Worm (Caenorhabditis elegans) whole organism, young adult: ENCODE measurements around the gene trxr-2.

Experiments
- aptf-2 ChIP-seq: fragments of 200-800 bp; sonication (Bioruptor generic); conservative IDR thresholded peaks from 2 replicates; pipeline ENCODE4 v1.3.6; 2022; ENCODE audit warnings: missing genetic modification reagents, missing genetic modification characterization, missing compliant biosample characterization
- cebp-1 ChIP-seq, 2 experiments: fragments of 200-800 bp in 1 of 2; sonication (Bioruptor generic) in 1 of 2; sonication (generic microtip) in 1 of 2; IDR thresholded peaks in 1 of 2; optimal IDR thresholded peaks in 1 of 2; 2 replicates each; pipeline versions ENCODE4 v1.3.6 to Lab custom; 2017 to 2022; ENCODE audit warnings: missing compliant biosample characterization in 2 of 2, missing genetic modification characterization in 2 of 2, mild to moderate bottlenecking in 1 of 2, missing genetic modification reagents in 1 of 2, moderate library complexity in 1 of 2
- unc-130 ChIP-seq: sonication (generic microtip); optimal IDR thresholded peaks from 2 replicates; lab custom pipeline; 2016; ENCODE audit warnings: missing genetic modification reagents, missing genetic modification characterization, missing compliant biosample characterization
- zfh-2 ChIP-seq: fragments of 200-800 bp; sonication (Bioruptor generic); conservative IDR thresholded peaks from 2 replicates; pipeline ENCODE4 v1.3.6; 2022; ENCODE audit warnings: missing genetic modification reagents, missing genetic modification characterization, missing compliant biosample characterization

DNA sequence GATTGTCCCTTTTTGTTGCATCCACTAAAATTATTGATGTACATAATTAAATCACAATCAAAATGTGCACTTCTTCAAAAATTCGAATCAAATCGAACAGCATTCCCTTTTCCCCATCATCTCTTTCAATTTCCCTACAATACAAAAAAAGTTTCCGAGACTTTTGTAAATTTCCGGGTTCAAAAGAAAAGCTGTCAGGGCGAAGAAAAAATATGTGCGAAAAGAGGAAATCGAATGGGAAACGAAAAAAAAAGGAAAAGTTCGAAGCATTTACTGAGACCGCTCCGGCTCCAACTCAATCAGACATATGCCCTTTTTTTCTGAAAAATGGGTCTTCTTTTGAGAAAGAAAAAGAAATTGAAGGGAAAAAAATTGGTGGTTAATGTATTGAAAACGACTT, 35.6 kb downstream of the trxr-2 start:
- TF ChIP-seq unc-130 (no peak), zfh-2 (no peak), cebp-1 (GFP tag; IDR thresholded peaks at IDR 0.05; lab: Robert Waterston, UW) (no peak), cebp-1 (tag; optimal IDR thresholded peaks at IDR 0.05; lab: Kevin White, UChicago) (no peak), aptf-2 (no peak)
